Worm (Caenorhabditis elegans) whole organism, L4 larva: ENCODE results near the gene Y38H8A.2.
"Not testable (repeated sequence)": the region's sequence is repeated elsewhere in the genome, so short reads cannot be mapped to it uniquely, and the experiment has no call there.

ENCODE experiments used
- D1046.2 ChIP-seq: fragments of 200-800 bp; sonication (Bioruptor generic); IDR thresholded peaks from 2 replicates; pipeline ENCODE4 v1.3.6; 2022; ENCODE audit warnings: missing genetic modification characterization, missing compliant biosample characterization
- F37D6.2 ChIP-seq: sonication (generic microtip); optimal IDR thresholded peaks from 2 replicates; lab custom pipeline; 2016; ENCODE audit warnings: mild to moderate bottlenecking, missing genetic modification characterization, missing compliant biosample characterization
- R02D3.7 ChIP-seq: fragments of 150-350 bp; sonication (generic microtip); optimal IDR thresholded peaks from 3 replicates; lab custom pipeline; 2014; ENCODE audit warnings: missing biosample characterization, missing genetic modification characterization
- T26A8.4 ChIP-seq: fragments of 200-800 bp; sonication (Bioruptor generic); IDR thresholded peaks from 2 replicates; pipeline ENCODE4 v1.3.6; 2022; ENCODE audit warnings: missing genetic modification characterization, missing compliant biosample characterization
- Y105C5A.15 ChIP-seq: fragments of 200-800 bp; sonication (Bioruptor generic); IDR thresholded peaks from 2 replicates; pipeline ENCODE4 v1.3.6; 2022; ENCODE audit warnings: missing genetic modification characterization, missing compliant biosample characterization
- Y48G9A.11 ChIP-seq: fragments of 200-800 bp; sonication (Bioruptor generic); IDR thresholded peaks from 2 replicates; pipeline ENCODE4 v1.3.6; 2022; ENCODE audit warnings: missing genetic modification reagents, missing genetic modification characterization, missing compliant biosample characterization
- ZK337.2 ChIP-seq: fragments of 200-800 bp; sonication (Bioruptor generic); IDR thresholded peaks from 2 replicates; pipeline ENCODE4 v1.3.6; 2022; ENCODE audit warnings: missing genetic modification reagents, missing genetic modification characterization, missing compliant biosample characterization
- aly-2 ChIP-seq: sonication (generic microtip); optimal IDR thresholded peaks from 2 replicates; lab custom pipeline; 2018; ENCODE audit warnings: missing biosample characterization, missing genetic modification characterization
- ama-1 ChIP-seq: fragments of 150-350 bp; optimal IDR thresholded peaks from 2 replicates; lab custom pipeline; 2014; ENCODE audit warnings: inconsistent platforms, mixed read lengths
- arid-1 ChIP-seq: fragments of 200-800 bp; sonication (Bioruptor generic); conservative IDR thresholded peaks from 2 replicates; pipeline ENCODE4 v1.3.6; 2022; ENCODE audit warnings: missing genetic modification reagents, missing genetic modification characterization, missing compliant biosample characterization
- ceh-20 ChIP-seq: fragments of 200-800 bp; sonication (Bioruptor generic); IDR thresholded peaks from 2 replicates; pipeline ENCODE4 v1.3.6; 2022; ENCODE audit warnings: missing genetic modification reagents, missing genetic modification characterization, missing compliant biosample characterization
- ceh-28 ChIP-seq: fragments of 150-350 bp; optimal IDR thresholded peaks from 2 replicates; lab custom pipeline; 2014; ENCODE audit warnings: missing biosample characterization, missing genetic modification reagents, missing genetic modification characterization
- daf-16 ChIP-seq, 3 experiments: sonication (generic microtip); optimal IDR thresholded peaks; 2 replicates each; lab custom pipeline; 2016 to 2017; ENCODE audit warnings: missing genetic modification characterization in 3 of 3, missing genetic modification reagents in 3 of 3, mild to moderate bottlenecking in 2 of 3, missing compliant biosample characterization in 2 of 3, missing biosample characterization in 1 of 3, moderate library complexity in 1 of 3
- dmd-6 ChIP-seq: fragments of 200-800 bp; sonication (Bioruptor generic); IDR thresholded peaks from 2 replicates; pipeline ENCODE4 v1.3.6; 2022; ENCODE audit warnings: missing genetic modification reagents, missing genetic modification characterization, missing compliant biosample characterization
- dmd-9 ChIP-seq: fragments of 200-800 bp; sonication (Bioruptor generic); IDR thresholded peaks from 2 replicates; pipeline ENCODE4 v1.3.6; 2022; ENCODE audit warnings: missing genetic modification reagents, missing genetic modification characterization, missing compliant biosample characterization
- egl-43 ChIP-seq: fragments of 200-800 bp; sonication (Bioruptor generic); IDR thresholded peaks from 2 replicates; pipeline ENCODE4 v1.3.6; 2022; ENCODE audit warnings: missing genetic modification reagents, missing genetic modification characterization, missing compliant biosample characterization
- gei-8 ChIP-seq: fragments of 200-800 bp; sonication (Bioruptor generic); optimal IDR thresholded peaks from 2 replicates; lab custom pipeline; 2018; ENCODE audit warnings: mild to moderate bottlenecking, missing genetic modification characterization, missing compliant biosample characterization
- hmg-1.1 ChIP-seq: fragments of 200-800 bp; sonication (Bioruptor generic); IDR thresholded peaks from 2 replicates; pipeline ENCODE4 v1.3.6; 2022; ENCODE audit warnings: missing genetic modification reagents, missing genetic modification characterization, missing compliant biosample characterization
- lim-7 ChIP-seq: fragments of 200-800 bp; sonication (Bioruptor generic); IDR thresholded peaks from 2 replicates; pipeline ENCODE4 v1.3.6; 2022; ENCODE audit warnings: missing genetic modification characterization, missing compliant biosample characterization
- lin-1 ChIP-seq: fragments of 200-800 bp; sonication (Bioruptor generic); IDR thresholded peaks from 2 replicates; pipeline ENCODE4 v1.3.6; 2022; ENCODE audit warnings: missing genetic modification reagents, missing genetic modification characterization, missing compliant biosample characterization
- lin-15B ChIP-seq: fragments of 150-350 bp; sonication (generic microtip); optimal IDR thresholded peaks from 3 replicates; lab custom pipeline; 2014; ENCODE audit warnings: missing biosample characterization, missing genetic modification characterization
- lin-38 ChIP-seq: fragments of 200-800 bp; sonication (Bioruptor generic); IDR thresholded peaks from 2 replicates; pipeline ENCODE4 v1.3.6; 2022; ENCODE audit warnings: missing genetic modification reagents, missing genetic modification characterization, missing compliant biosample characterization
- madf-5 ChIP-seq, 2 experiments: fragments of 200-800 bp; sonication (Bioruptor generic); IDR thresholded peaks; 2 replicates each; pipeline ENCODE4 v1.3.6; 2022; ENCODE audit warnings: missing compliant biosample characterization in 2 of 2, missing genetic modification characterization in 2 of 2
- madf-9 ChIP-seq: fragments of 200-800 bp; sonication (Bioruptor generic); conservative IDR thresholded peaks from 2 replicates; pipeline ENCODE4 v1.3.6; 2022; ENCODE audit warnings: missing genetic modification reagents, missing genetic modification characterization, missing compliant biosample characterization
- mxl-2 ChIP-seq: fragments of 200-800 bp; sonication (Bioruptor generic); conservative IDR thresholded peaks from 2 replicates; pipeline ENCODE4 v1.3.6; 2022; ENCODE audit warnings: missing genetic modification reagents, missing genetic modification characterization, missing compliant biosample characterization
- nhr-25 ChIP-seq: sonication (generic microtip); optimal IDR thresholded peaks from 2 replicates; lab custom pipeline; 2017; ENCODE audit warnings: missing genetic modification characterization, mild to moderate bottlenecking, missing compliant biosample characterization, antibody characterized with exemption, moderate library complexity, borderline replicate concordance; ENCODE audit not compliant: insufficient read depth
- nhr-28 ChIP-seq: fragments of 150-350 bp; optimal IDR thresholded peaks from 2 replicates; lab custom pipeline; 2014; ENCODE audit warnings: missing biosample characterization, missing genetic modification characterization
- nhr-42 ChIP-seq: fragments of 200-800 bp; sonication (Bioruptor generic); IDR thresholded peaks from 2 replicates; pipeline ENCODE4 v1.3.6; 2022; ENCODE audit warnings: missing genetic modification characterization, missing compliant biosample characterization
- pha-4 ChIP-seq, 2 experiments: fragments of 150-350 bp in 1 of 2; fragments of 200-800 bp in 1 of 2; sonication (Bioruptor generic) in 1 of 2; IDR thresholded peaks in 1 of 2; optimal IDR thresholded peaks in 1 of 2; 2 replicates each; pipeline versions ENCODE4 v1.3.6 to Lab custom; 2014 to 2022; ENCODE audit warnings: missing genetic modification characterization in 2 of 2, missing genetic modification reagents in 2 of 2, missing biosample characterization in 1 of 2, missing compliant biosample characterization in 1 of 2
- rbr-2 ChIP-seq: sonication (generic microtip); optimal IDR thresholded peaks from 2 replicates; lab custom pipeline; 2016; ENCODE audit warnings: missing genotype, missing genetic modification characterization, missing compliant biosample characterization
- saeg-2 ChIP-seq: fragments of 200-800 bp; sonication (Bioruptor generic); IDR thresholded peaks from 2 replicates; pipeline ENCODE4 v1.3.6; 2022; ENCODE audit warnings: missing genetic modification reagents, missing genetic modification characterization, missing compliant biosample characterization
- set-16 ChIP-seq: fragments of 200-800 bp; sonication (Bioruptor generic); IDR thresholded peaks from 2 replicates; pipeline ENCODE4 v1.3.6; 2022; ENCODE audit warnings: missing genetic modification reagents, missing genetic modification characterization, missing compliant biosample characterization
- skn-1 ChIP-seq: fragments of 150-350 bp; optimal IDR thresholded peaks from 2 replicates; lab custom pipeline; 2014; ENCODE audit warnings: missing biosample characterization, missing genetic modification characterization
- snpc-1.2 ChIP-seq: fragments of 200-800 bp; sonication (Bioruptor generic); IDR thresholded peaks from 2 replicates; pipeline ENCODE4 v1.3.6; 2022; ENCODE audit warnings: missing genetic modification reagents, missing genetic modification characterization, missing compliant biosample characterization
- tag-97 ChIP-seq: fragments of 200-800 bp; sonication (Bioruptor generic); IDR thresholded peaks from 2 replicates; pipeline ENCODE4 v1.3.6; 2022; ENCODE audit warnings: missing genetic modification characterization, missing compliant biosample characterization
- unc-130 ChIP-seq: sonication (generic microtip); optimal IDR thresholded peaks from 2 replicates; lab custom pipeline; 2016; ENCODE audit warnings: missing genetic modification reagents, missing genetic modification characterization, missing compliant biosample characterization
- unc-39 ChIP-seq: sonication (generic microtip); optimal IDR thresholded peaks from 2 replicates; lab custom pipeline; 2017; ENCODE audit warnings: missing biosample characterization, missing genetic modification characterization
- vab-7 ChIP-seq: fragments of 200-800 bp; sonication (Bioruptor generic); IDR thresholded peaks from 2 replicates; pipeline ENCODE4 v1.3.6; 2022; ENCODE audit warnings: missing genetic modification reagents, missing genetic modification characterization, missing compliant biosample characterization
- zfp-3 ChIP-seq: fragments of 200-800 bp; sonication (Bioruptor generic); conservative IDR thresholded peaks from 2 replicates; pipeline ENCODE4 v1.3.6; 2022; ENCODE audit warnings: missing genetic modification reagents, missing genetic modification characterization, missing compliant biosample characterization
- zip-2 ChIP-seq: fragments of 150-350 bp; optimal IDR thresholded peaks from 2 replicates; lab custom pipeline; 2014; ENCODE audit warnings: missing biosample characterization, missing genetic modification characterization
- ztf-11 ChIP-seq: fragments of 150-350 bp; optimal IDR thresholded peaks from 2 replicates; lab custom pipeline; 2014; ENCODE audit warnings: missing biosample characterization, missing genetic modification characterization
- ztf-7 ChIP-seq: fragments of 150-350 bp; optimal IDR thresholded peaks from 2 replicates; lab custom pipeline; 2014; ENCODE audit warnings: missing biosample characterization, missing genetic modification characterization

The Y38H8A.2 gene

ce11 chrIV:13474132-13474531 is at the start of gene Y38H8A.2:
Gene Y38H8A.2 (plus strand): TSS chrIV:13474432.
- TF ChIP-seq ceh-20 (GFP tag; lab: Robert Waterston, UW): no peak
- TF ChIP-seq egl-43 (GFP tag; lab: Robert Waterston, UW): no peak
- TF ChIP-seq mxl-2: no peak
- TF ChIP-seq zfp-3 (GFP tag; lab: Robert Waterston, UW): no peak
- TF ChIP-seq ceh-28 (tag; lab: Kevin White, UChicago): no peak
- no peak for TF ChIP-seq snpc-1.2 (GFP tag; lab: Robert Waterston, UW)
- TF ChIP-seq unc-39 (tag; lab: Kevin White, UChicago): no peak
- no peak for TF ChIP-seq gei-8
- no peak for TF ChIP-seq ama-1 (lab: Kevin White, UChicago)
- no peak for TF ChIP-seq ztf-7 (tag; lab: Kevin White, UChicago)
- no peak for TF ChIP-seq R02D3.7 (tag; lab: Kevin White, UChicago)
- TF ChIP-seq dmd-9 (GFP tag; lab: Robert Waterston, UW): no peak
- no peak for TF ChIP-seq aly-2
- TF ChIP-seq ztf-11: no peak
- no peak for TF ChIP-seq lin-15B
- TF ChIP-seq zip-2 (tag; lab: Kevin White, UChicago): no peak
- TF ChIP-seq madf-5 (GFP tag; IDR thresholded peaks at IDR 0.05; lab: Robert Waterston, UW): no peak
- no peak for TF ChIP-seq nhr-25 (tag; lab: Kevin White, UChicago)
- TF ChIP-seq unc-130: no peak

DNA sequence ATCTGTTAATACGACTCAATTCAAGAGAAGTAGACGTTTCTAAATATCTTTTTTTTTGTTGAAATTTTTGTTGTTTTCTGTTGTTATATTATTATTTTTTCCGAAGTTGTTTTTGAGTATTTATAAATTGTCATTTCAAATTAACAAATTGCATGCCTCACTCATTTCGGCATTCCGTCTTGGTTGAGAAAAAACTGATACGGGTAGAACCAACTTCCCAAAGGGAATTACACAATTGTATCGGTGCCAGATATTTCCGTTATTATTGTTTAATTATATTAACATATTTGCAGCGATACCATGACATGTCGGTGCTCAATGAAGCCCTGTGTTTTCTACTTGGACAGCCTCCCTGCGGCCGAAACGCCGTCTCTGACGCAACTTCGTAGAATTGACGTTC is 45.0 kb upstream of the Y38H8A.2 start, which contains the start of gene K09B11.4:
K09B11.4 (plus strand) TSS at position 301 of the 400 bp plus-strand sequence.
- no peak for TF ChIP-seq unc-39 (tag; lab: Kevin White, UChicago)
- no peak for TF ChIP-seq Y105C5A.15 (GFP tag; lab: Robert Waterston, UW)
- no peak for TF ChIP-seq tag-97
- no peak for TF ChIP-seq skn-1
- no peak for TF ChIP-seq daf-16 (GFP tag; optimal IDR thresholded peaks at IDR 0.05; lab: Kevin White, UChicago)
- no peak for TF ChIP-seq daf-16 (tag; optimal IDR thresholded peaks at IDR 0.05; lab: Kevin White, UChicago)
- TF ChIP-seq pha-4 (GFP tag; IDR thresholded peaks at IDR 0.05; lab: Robert Waterston, UW): no peak
- no peak for TF ChIP-seq pha-4 (tag; optimal IDR thresholded peaks at IDR 0.05; lab: Kevin White, UChicago)
- no peak for TF ChIP-seq set-16 (GFP tag; lab: Robert Waterston, UW)
- no peak for TF ChIP-seq madf-9 (GFP tag; lab: Robert Waterston, UW)
- TF ChIP-seq ZK337.2 (GFP tag; lab: Robert Waterston, UW): no peak
- TF ChIP-seq F37D6.2: no peak
- TF ChIP-seq ama-1 (lab: Kevin White, UChicago): no peak
- no peak for TF ChIP-seq nhr-28 (tag; lab: Kevin White, UChicago)

ce11 chrIV:13430137-13430536 is 44.1 kb upstream of the Y38H8A.2 start:
- TF ChIP-seq pha-4 (GFP tag; IDR thresholded peaks at IDR 0.05; lab: Robert Waterston, UW) (peak; percentile 56; the same call in 1 of the 2 replicates), lin-1 (GFP tag; lab: Robert Waterston, UW) (peak; percentile 25; the same call in 1 of the 2 replicates), dmd-6 (GFP tag; lab: Robert Waterston, UW) (peak; percentile 49), arid-1 (peak; percentile 51; the same call in 1 of the 2 replicates), lin-38 (GFP tag; lab: Robert Waterston, UW) (peak; percentile 71), set-16 (GFP tag; lab: Robert Waterston, UW) (peak; percentile 93), madf-9 (GFP tag; lab: Robert Waterston, UW) (peak; percentile 43; the same call in 1 of the 2 replicates), lim-7 (GFP tag; lab: Robert Waterston, UW) (peak; percentile 64), Y48G9A.11 (GFP tag; lab: Robert Waterston, UW) (0 out of 2 replicates have a peak, but pooled peaks have one; percentile 9), hmg-1.1 (GFP tag; lab: Robert Waterston, UW) (peak; percentile 68), rbr-2 (tag; lab: Kevin White, UChicago) (peak; percentile 5), nhr-42 (peak; percentile 68; the same call in 1 of the 2 replicates), snpc-1.2 (GFP tag; lab: Robert Waterston, UW) (peak; percentile 91), saeg-2 (GFP tag; lab: Robert Waterston, UW) (0 out of 2 replicates have a peak, but pooled peaks have one; percentile 51), egl-43 (GFP tag; lab: Robert Waterston, UW) (peak; percentile 87), vab-7 (GFP tag; lab: Robert Waterston, UW) (peak; percentile 47; the same call in 1 of the 2 replicates), T26A8.4 (GFP tag; lab: Robert Waterston, UW) (peak; percentile 54; the same call in 1 of the 2 replicates), D1046.2 (peak; percentile 79; the same call in 1 of the 2 replicates)
- not testable (repeated sequence) for TF ChIP-seq pha-4 (tag; optimal IDR thresholded peaks at IDR 0.05; lab: Kevin White, UChicago)
